Fruit fly (Drosophila melanogaster) whole organism, pupa: ENCODE data around the gene Rpp14b.

Source experiments
- CG10348 ChIP-seq: fragments of 200-800 bp; sonication (Bioruptor generic); IDR thresholded peaks from 2 replicates; pipeline ENCODE4 v1.3.6; 2022; ENCODE audit warnings: missing biosample characterization, missing genetic modification characterization
- CG12605 ChIP-seq: fragments of 200-800 bp; sonication (Bioruptor generic); IDR thresholded peaks from 2 replicates; pipeline ENCODE4 v1.3.6; 2022; ENCODE audit warnings: missing biosample characterization, missing genetic modification characterization
- CG13204 ChIP-seq: fragments of 200-800 bp; sonication (Bioruptor generic); optimal IDR thresholded peaks from 2 replicates; lab custom pipeline; 2018; ENCODE audit warnings: missing biosample characterization, mild to moderate bottlenecking, missing genetic modification characterization, moderate library complexity
- CG14655 ChIP-seq: fragments of 200-800 bp; sonication (Bioruptor generic); optimal IDR thresholded peaks from 3 replicates; lab custom pipeline; 2017; ENCODE audit warnings: mild to moderate bottlenecking, missing biosample characterization, missing genetic modification reagents, missing genetic modification characterization
- CG15710 ChIP-seq: fragments of 200-800 bp; sonication (Bioruptor generic); optimal IDR thresholded peaks from 2 replicates; lab custom pipeline; 2018; ENCODE audit warnings: missing biosample characterization, mild to moderate bottlenecking, missing genetic modification characterization, moderate library complexity
- CG17806 ChIP-seq: fragments of 200-800 bp; sonication (Bioruptor generic); optimal IDR thresholded peaks from 2 replicates; lab custom pipeline; 2018; ENCODE audit warnings: missing biosample characterization, mild to moderate bottlenecking, missing genetic modification characterization, moderate library complexity
- CG32121 ChIP-seq: fragments of 200-800 bp; sonication (Bioruptor generic); IDR thresholded peaks from 2 replicates; pipeline ENCODE4 v1.3.6; 2022; ENCODE audit warnings: missing biosample characterization, missing genetic modification characterization
- CG34367 ChIP-seq: fragments of 200-800 bp; sonication (Bioruptor generic); optimal IDR thresholded peaks from 2 replicates; lab custom pipeline; 2018; ENCODE audit warnings: missing biosample characterization, mild to moderate bottlenecking, missing genetic modification characterization
- CG4496 ChIP-seq: fragments of 200-800 bp; sonication (Bioruptor generic); IDR thresholded peaks from 3 replicates; pipeline ENCODE4 v1.3.6; 2022; ENCODE audit warnings: missing biosample characterization, missing genetic modification characterization
- CG8159 ChIP-seq: fragments of 200-800 bp; sonication (Bioruptor generic); optimal IDR thresholded peaks from 3 replicates; lab custom pipeline; 2018; ENCODE audit warnings: missing biosample characterization, mild to moderate bottlenecking, missing genetic modification characterization, moderate library complexity
- CG8301 ChIP-seq: fragments of 200-800 bp; sonication (Bioruptor generic); optimal IDR thresholded peaks from 2 replicates; lab custom pipeline; 2018; ENCODE audit warnings: missing biosample characterization, mild to moderate bottlenecking, missing genetic modification characterization
- CG9948 ChIP-seq: fragments of 200-800 bp; sonication (Bioruptor generic); optimal IDR thresholded peaks from 2 replicates; lab custom pipeline; 2018; ENCODE audit warnings: missing biosample characterization, mild to moderate bottlenecking, missing genetic modification characterization, moderate library complexity
- D1 ChIP-seq: fragments of 200-800 bp; sonication (Bioruptor generic); optimal IDR thresholded peaks from 2 replicates; lab custom pipeline; 2018; ENCODE audit warnings: missing biosample characterization, mild to moderate bottlenecking, missing genetic modification characterization, moderate library complexity
- EcR ChIP-seq: fragments of 200-800 bp; sonication (Bioruptor generic); optimal IDR thresholded peaks from 3 replicates; lab custom pipeline; 2019; ENCODE audit warnings: missing biosample characterization, missing genetic modification characterization, mild to moderate bottlenecking, moderate library complexity, missing genetic modification reagents
- Ets98B ChIP-seq: fragments of 200-800 bp; sonication (Bioruptor generic); IDR thresholded peaks from 2 replicates; pipeline ENCODE4 v1.3.6; 2022; ENCODE audit warnings: missing biosample characterization, missing genetic modification characterization
- Pif1A ChIP-seq: fragments of 200-800 bp; sonication (Bioruptor generic); optimal IDR thresholded peaks from 3 replicates; lab custom pipeline; 2016; ENCODE audit warnings: missing biosample characterization, missing genetic modification characterization
- Pif1B ChIP-seq: fragments of 200-800 bp; sonication (Bioruptor generic); optimal IDR thresholded peaks from 3 replicates; lab custom pipeline; 2016; ENCODE audit warnings: missing biosample characterization, missing genetic modification characterization
- Snoo ChIP-seq: fragments of 200-800 bp; sonication (Bioruptor generic); optimal IDR thresholded peaks from 3 replicates; lab custom pipeline; 2017; ENCODE audit warnings: missing biosample characterization, mild to moderate bottlenecking, missing genetic modification characterization, inconsistent platforms
- fd96Ca ChIP-seq: fragments of 200-800 bp; sonication (Bioruptor generic); IDR thresholded peaks from 3 replicates; pipeline ENCODE4 v1.3.6; 2022; ENCODE audit warnings: missing biosample characterization, missing genetic modification characterization
- gl ChIP-seq: fragments of 200-800 bp; sonication (Bioruptor generic); optimal IDR thresholded peaks from 2 replicates; lab custom pipeline; 2018; ENCODE audit warnings: missing biosample characterization, mild to moderate bottlenecking, missing genetic modification characterization
- rn ChIP-seq: fragments of 200-800 bp; sonication (Bioruptor generic); IDR thresholded peaks from 2 replicates; pipeline ENCODE4 v1.3.6; 2022; ENCODE audit warnings: missing biosample characterization, missing genetic modification characterization

Gene Rpp14b

DNA sequence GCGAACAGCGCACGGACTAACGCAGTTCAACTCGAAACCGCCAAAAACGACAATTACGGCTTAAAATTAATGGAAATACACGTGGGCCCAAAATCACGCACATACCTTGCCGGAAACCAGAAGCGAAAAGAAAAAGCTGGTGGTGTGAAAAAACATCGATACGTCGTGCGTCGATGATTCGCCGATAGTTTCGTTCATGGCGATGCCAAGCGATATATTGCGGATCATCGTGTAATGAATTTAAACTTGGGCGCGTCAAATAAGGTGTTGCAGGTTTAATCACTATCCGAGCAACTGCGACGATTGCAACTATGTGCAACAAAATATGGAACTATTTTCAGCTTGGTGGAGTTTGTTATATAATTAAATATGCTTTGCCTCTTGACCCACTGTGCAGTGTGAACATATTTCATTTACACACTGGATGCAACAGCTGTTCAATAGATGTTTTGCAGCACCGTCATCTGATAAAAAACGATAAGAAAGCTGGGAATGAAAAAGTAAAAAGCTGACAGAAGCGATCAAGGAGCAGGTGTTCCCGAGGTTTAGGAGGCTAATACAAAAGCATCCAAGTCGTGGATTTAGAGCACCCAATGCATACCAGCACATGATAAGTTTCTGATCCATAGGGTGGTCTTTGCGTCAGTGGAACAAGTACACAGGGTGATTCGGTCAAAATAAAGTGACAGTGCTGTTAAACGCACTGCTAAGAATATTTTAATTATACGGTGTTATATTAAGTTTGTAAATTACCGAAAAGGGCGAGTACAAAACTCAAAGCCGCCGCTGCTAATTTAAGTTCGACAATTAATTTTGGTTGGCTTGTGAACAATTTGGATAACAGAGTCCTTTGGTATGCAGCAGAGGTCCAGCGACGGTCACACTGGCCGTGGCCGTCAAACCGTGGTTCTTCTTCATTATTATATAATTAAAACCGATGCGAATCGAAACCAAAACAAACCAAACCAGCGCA, 9.4 kb upstream of the Rpp14b start, which contains the start of the genes RpL32 and CG7943:
RpL32 (minus strand) TSS at position 133 of the 973 bp plus-strand sequence.
CG7943 (plus strand) TSS at position 442 of the 973 bp plus-strand sequence.
- TF ChIP-seq gl (tag; lab: Kevin White, UChicago) (peak; percentile 78), EcR (GFP tag; lab: Kevin White, UChicago) (no peak), Ets98B (peak; percentile 92), CG8159 (tag; lab: Kevin White, UChicago) (peak; percentile 84), rn (peak; percentile 73), Snoo (tag; lab: Kevin White, UChicago) (peak; percentile 94), CG14655 (GFP tag; lab: Kevin White, UChicago) (no peak), CG13204 (no peak), Pif1B (peak; percentile 94), CG15710 (peak; percentile 83), CG10348 (GFP tag; lab: Robert Waterston, UW) (peak; percentile 84), CG12605 (GFP tag; lab: Robert Waterston, UW) (peak; percentile 78), Pif1A (GFP tag; lab: Kevin White, UChicago) (peak; percentile 88), CG9948 (tag; lab: Kevin White, UChicago) (peak; percentile 76), D1 (no peak), CG32121 (GFP tag; lab: Robert Waterston, UW) (peak; percentile 89), CG34367 (tag; lab: Kevin White, UChicago) (peak; percentile 77), CG17806 (tag; lab: Kevin White, UChicago) (peak; percentile 83), CG4496 (GFP tag; lab: Robert Waterston, UW) (peak; percentile 94), CG8301 (tag; lab: Kevin White, UChicago) (peak; percentile 81), fd96Ca (GFP tag; lab: Robert Waterston, UW) (peak; percentile 95)

DNA sequence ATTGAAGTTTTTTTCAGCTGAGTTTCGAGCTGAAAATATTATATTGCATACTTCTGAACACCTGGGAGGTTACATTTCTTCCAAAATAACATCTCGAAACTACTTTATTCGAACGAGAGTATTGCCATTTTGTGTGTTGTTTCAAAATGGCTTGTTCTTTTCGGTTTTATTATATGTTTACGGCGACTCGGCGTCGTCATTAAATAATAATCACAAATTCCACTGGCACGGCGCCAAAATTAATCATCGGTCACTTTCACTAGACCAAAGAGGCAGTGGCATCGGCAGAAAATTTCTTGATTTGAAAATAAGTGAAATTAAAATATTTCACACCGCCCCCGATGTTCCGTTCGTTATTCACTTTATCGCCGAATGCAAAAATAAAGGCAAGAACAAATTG, 5.3 kb upstream of the Rpp14b start:
- TF ChIP-seq Pif1B, result no peak
- no peak for TF ChIP-seq CG15710
- TF ChIP-seq CG17806 (tag; lab: Kevin White, UChicago), result no peak
- TF ChIP-seq CG13204, result no peak
- TF ChIP-seq rn, result no peak
- no peak for TF ChIP-seq gl (tag; lab: Kevin White, UChicago)
- TF ChIP-seq CG8159 (tag; lab: Kevin White, UChicago), result no peak
- TF ChIP-seq CG34367 (tag; lab: Kevin White, UChicago), result no peak
- TF ChIP-seq CG4496 (GFP tag; lab: Robert Waterston, UW), result no peak
- TF ChIP-seq D1, result no peak
- TF ChIP-seq CG8301 (tag; lab: Kevin White, UChicago), result no peak
- TF ChIP-seq, all 21 proteins: peak for 0

- no peak for TF ChIP-seq D1
- TF ChIP-seq CG8301 (tag; lab: Kevin White, UChicago), result no peak
- no peak for TF ChIP-seq CG13204
- no peak for TF ChIP-seq CG12605 (GFP tag; lab: Robert Waterston, UW)
- no peak for TF ChIP-seq CG9948 (tag; lab: Kevin White, UChicago)
- no peak for TF ChIP-seq CG34367 (tag; lab: Kevin White, UChicago)
- TF ChIP-seq EcR (GFP tag; lab: Kevin White, UChicago), result no peak
- no peak for TF ChIP-seq rn
- no peak for TF ChIP-seq Ets98B
- no peak for TF ChIP-seq CG14655 (GFP tag; lab: Kevin White, UChicago)
These were observed 3.8 kb upstream of the Rpp14b start, which contains the start of gene CG15528 for dm6 chr3R:30051933-30052332. TSS of gene CG15528 (minus strand) at chr3R:30052112.

DNA sequence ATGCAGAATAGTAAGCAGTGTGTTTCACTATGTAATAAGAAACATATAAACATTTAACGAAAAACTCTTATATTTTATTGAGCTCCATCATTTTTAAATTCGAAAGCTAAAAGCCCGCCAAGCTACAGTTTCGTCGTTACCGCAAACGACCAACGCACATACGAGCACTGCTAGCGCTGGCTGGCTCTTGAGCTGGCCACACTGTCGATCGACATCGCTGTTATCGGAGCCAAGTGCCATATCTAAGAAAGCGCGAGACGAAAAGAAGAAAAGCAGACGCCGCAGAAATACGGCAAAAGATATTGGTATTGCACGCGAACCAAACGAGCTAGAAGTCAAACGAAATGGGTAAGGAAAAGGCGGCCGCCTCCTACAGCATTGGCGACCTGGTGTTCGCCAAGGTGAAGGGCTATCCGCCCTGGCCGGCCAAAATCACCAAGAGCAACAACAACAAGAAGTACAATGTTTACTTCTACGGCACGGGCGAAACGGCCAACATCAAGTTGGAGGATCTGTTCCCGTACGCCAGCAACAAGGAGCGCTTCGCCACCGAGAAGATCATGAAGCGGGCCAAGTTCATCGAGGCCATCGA, 3.2 kb upstream of the Rpp14b start, which contains the start of gene Jasper:
Jasper (plus strand) TSS at position 60 of the 592 bp plus-strand sequence.
- TF ChIP-seq CG32121 (GFP tag; lab: Robert Waterston, UW) (no peak), Snoo (tag; lab: Kevin White, UChicago) (no peak), Ets98B (no peak), CG8301 (tag; lab: Kevin White, UChicago) (no peak), fd96Ca (GFP tag; lab: Robert Waterston, UW) (no peak), EcR (GFP tag; lab: Kevin White, UChicago) (no peak), CG14655 (GFP tag; lab: Kevin White, UChicago) (no peak), CG9948 (tag; lab: Kevin White, UChicago) (no peak), CG15710 (no peak), Pif1A (GFP tag; lab: Kevin White, UChicago) (no peak), CG34367 (tag; lab: Kevin White, UChicago) (no peak)

- TF ChIP-seq CG32121 (GFP tag; lab: Robert Waterston, UW), result peak; percentile 85
- TF ChIP-seq CG12605 (GFP tag; lab: Robert Waterston, UW), result peak; percentile 74
- TF ChIP-seq CG17806 (tag; lab: Kevin White, UChicago), result peak; percentile 82
- TF ChIP-seq Pif1A (GFP tag; lab: Kevin White, UChicago), result no peak
- peak; percentile 74 for TF ChIP-seq Snoo (tag; lab: Kevin White, UChicago)
- peak; percentile 77; the same call in 2 of the 3 replicates for TF ChIP-seq fd96Ca (GFP tag; lab: Robert Waterston, UW)
- TF ChIP-seq gl (tag; lab: Kevin White, UChicago), result peak; percentile 61
- peak; percentile 77 for TF ChIP-seq CG8159 (tag; lab: Kevin White, UChicago)
- TF ChIP-seq rn, result peak; percentile 73
- peak; percentile 86 for TF ChIP-seq Ets98B
- TF ChIP-seq D1, result no peak
- peak; percentile 82 for TF ChIP-seq CG34367 (tag; lab: Kevin White, UChicago)
- TF ChIP-seq CG10348 (GFP tag; lab: Robert Waterston, UW), result no peak
- TF ChIP-seq EcR (GFP tag; lab: Kevin White, UChicago), result no peak
- TF ChIP-seq CG8301 (tag; lab: Kevin White, UChicago), result peak; percentile 73
- no peak for TF ChIP-seq CG13204
- TF ChIP-seq CG15710, result peak; percentile 83
- TF ChIP-seq CG14655 (GFP tag; lab: Kevin White, UChicago), result no peak
- TF ChIP-seq Pif1B, result no peak
- peak; percentile 90 for TF ChIP-seq CG4496 (GFP tag; lab: Robert Waterston, UW)
- peak; percentile 64 for TF ChIP-seq CG9948 (tag; lab: Kevin White, UChicago)
- TF ChIP-seq, all 21 proteins: peak for 14
These were observed 907 bp downstream of the Rpp14b start, which contains the start of the genes CG7950 and Rpp14a for dm6 chr3R:30056592-30057135. TSS of gene CG7950 (plus strand) at chr3R:30056859. TSS of gene Rpp14a (plus strand) at chr3R:30056859.
